Worm (Caenorhabditis elegans): Measurements from ENCODE around the gene tag-297.

DNA sequence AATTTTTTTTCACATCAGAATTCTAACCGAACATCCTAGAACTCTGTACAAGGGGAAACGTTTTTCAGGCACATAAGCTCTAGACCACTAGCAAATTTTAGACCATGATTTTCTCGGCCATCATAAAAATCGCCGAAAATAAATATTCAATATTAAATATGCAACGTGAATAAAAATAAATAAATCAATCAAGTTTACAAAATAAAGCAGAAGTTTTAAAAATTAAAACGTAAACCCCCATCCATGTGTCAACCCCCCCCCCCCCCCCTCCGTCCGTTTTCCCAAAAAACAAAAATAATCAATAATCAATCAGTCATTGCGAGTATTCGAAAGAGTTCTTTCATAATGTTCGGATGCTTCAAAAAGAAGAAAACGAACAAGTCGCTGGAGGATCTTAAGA, 34.1 kb upstream of the tag-297 start, which contains the start of gene catp-4:
- TF ChIP-seq ceh-28 (tag; optimal IDR thresholded peaks at IDR 0.05) (no peak), unc-62 (GFP tag; optimal IDR thresholded peaks at IDR 0.05) (no peak), fos-1 (tag; optimal IDR thresholded peaks at IDR 0.05) (no peak), snpc-4 (tag; optimal IDR thresholded peaks at IDR 0.05) (no peak), nhr-11 (tag; optimal IDR thresholded peaks at IDR 0.05) (no peak)
